Worm (Caenorhabditis elegans): Measurements from ENCODE around the gene D2096.5.
A peak's percentile ranks its signal among the peaks of the same experiment; 100 is the strongest.

D2096.5 gene

DNA sequence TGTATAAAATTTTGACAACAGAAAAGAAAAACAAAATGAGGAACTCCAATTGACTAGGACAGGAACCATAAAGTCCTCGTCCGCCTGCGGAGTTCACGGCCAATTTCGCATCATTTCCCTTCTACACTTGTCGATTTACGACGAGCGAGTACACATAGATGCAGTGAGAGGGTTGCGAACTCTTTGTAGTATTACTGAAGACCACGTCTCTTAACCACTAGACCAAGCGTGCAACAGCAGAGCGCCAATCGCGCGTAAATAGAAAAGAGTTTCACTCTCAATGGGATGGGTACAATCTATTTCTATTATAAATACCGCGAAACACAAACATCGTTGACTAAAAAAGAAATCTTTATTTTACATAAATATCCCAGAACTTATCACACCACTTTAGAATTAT lies 15.8 kb upstream of the D2096.5 start (continued):
- peak; percentile 85 for TF ChIP-seq snpc-1.2 (GFP tag; IDR thresholded peaks at IDR 0.05)
- TF ChIP-seq lsy-2 (tag; optimal IDR thresholded peaks at IDR 0.05) = peak in 1 of 2 experiments; percentile 4
- TF ChIP-seq ceh-82 (tag; optimal IDR thresholded peaks at IDR 0.05) = no peak
- TF ChIP-seq nhr-237 (tag; optimal IDR thresholded peaks at IDR 0.05) = no peak
- TF ChIP-seq hlh-11 (tag; optimal IDR thresholded peaks at IDR 0.05) = peak; percentile 67
- no peak for TF ChIP-seq unc-39 (tag; optimal IDR thresholded peaks at IDR 0.05)
- peak; percentile 53 for TF ChIP-seq F49E8.2 (tag; optimal IDR thresholded peaks at IDR 0.05; ENCODE audit: borderline replicate concordance)
- TF ChIP-seq nhr-41 (GFP tag; IDR thresholded peaks at IDR 0.05) = peak; percentile 21; the same call in 1 of the 2 replicates
- peak; percentile 78 to 86; a peak in 3 of 4 replicates for TF ChIP-seq madf-5 (GFP tag; IDR thresholded peaks at IDR 0.05)
- TF ChIP-seq gei-8 (GFP tag; optimal IDR thresholded peaks at IDR 0.05) = peak; percentile 29
- peak; percentile 71 for TF ChIP-seq lin-13 (GFP tag; optimal IDR thresholded peaks at IDR 0.05)
- peak; percentile 54; the same call in 1 of the 2 replicates for TF ChIP-seq zip-11 (GFP tag; IDR thresholded peaks at IDR 0.05)
- TF ChIP-seq pqm-1 (tag; optimal IDR thresholded peaks at IDR 0.05) = peak; percentile 60
- no peak for TF ChIP-seq ceh-62 (tag; optimal IDR thresholded peaks at IDR 0.05)
- peak; percentile 32 for TF ChIP-seq spr-1 (tag; optimal IDR thresholded peaks at IDR 0.05)
- TF ChIP-seq aha-1 (tag) = peak; percentile 96
- no peak for TF ChIP-seq snpc-4 (tag; optimal IDR thresholded peaks at IDR 0.05)
- TF ChIP-seq lin-15B (tag; optimal IDR thresholded peaks at IDR 0.05) = no peak
- TF ChIP-seq nhr-48 (tag; optimal IDR thresholded peaks at IDR 0.05) = peak; percentile 46
- TF ChIP-seq ztf-7 (tag; optimal IDR thresholded peaks at IDR 0.05) = peak; percentile 57
- no peak for TF ChIP-seq lin-29 (GFP tag; IDR thresholded peaks at IDR 0.05)
- peak; percentile 13 for TF ChIP-seq zip-2 (tag; optimal IDR thresholded peaks at IDR 0.05)
- TF ChIP-seq cey-2 (tag; optimal IDR thresholded peaks at IDR 0.05; ENCODE audit: borderline replicate concordance, insufficient read depth) = no peak
- peak; percentile 45 for TF ChIP-seq mxl-3 (GFP tag; optimal IDR thresholded peaks at IDR 0.05)
- no peak for TF ChIP-seq ceh-32 (tag; optimal IDR thresholded peaks at IDR 0.05; ENCODE audit: poor library complexity)
- TF ChIP-seq dve-1 (tag; optimal IDR thresholded peaks at IDR 0.05; ENCODE audit: insufficient read depth) = peak; percentile 76
- TF ChIP-seq duxl-1 (tag; optimal IDR thresholded peaks at IDR 0.05; ENCODE audit: poor library complexity) = peak; percentile 65
- TF ChIP-seq ceh-44 (GFP tag; IDR thresholded peaks at IDR 0.05) = 0 out of 2 replicates have a peak, but pooled peaks have one; percentile 47
- no peak for TF ChIP-seq unc-62 (GFP tag; optimal IDR thresholded peaks at IDR 0.05 in 1 of 2)
- no peak for TF ChIP-seq unc-62 (tag; optimal IDR thresholded peaks at IDR 0.05)
- no peak for TF ChIP-seq F44E2.7 (GFP tag; IDR thresholded peaks at IDR 0.05)

DNA sequence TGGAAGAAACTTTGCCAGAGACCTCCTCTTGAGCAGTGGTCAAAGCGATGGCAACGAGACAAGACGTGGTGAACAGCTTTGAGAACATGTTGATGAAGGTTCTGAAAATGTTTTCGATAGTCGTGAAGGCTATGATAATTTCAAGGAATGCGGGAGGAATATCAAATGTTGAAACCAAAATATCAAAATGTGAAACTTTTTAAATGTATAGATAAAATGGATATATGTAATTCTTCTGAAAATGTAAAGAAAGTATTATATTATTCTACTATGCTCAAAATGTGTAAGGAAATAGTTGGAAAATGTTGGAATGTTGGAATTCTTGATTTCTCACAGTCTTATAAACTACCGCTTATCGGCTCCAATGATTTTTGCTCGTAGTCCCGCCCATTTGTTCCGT lies 9.6 kb upstream of the D2096.5 start, which contains the start of gene D2096.6:
TSS of gene D2096.6 (minus strand) at position 101 of the 400 bp plus-strand sequence.
- TF ChIP-seq mdt-29 (GFP tag; IDR thresholded peaks at IDR 0.05) (no peak), F44E2.7 (GFP tag; IDR thresholded peaks at IDR 0.05) (no peak), madf-9 (GFP tag; conservative IDR thresholded peaks at IDR 0.05) (no peak), nhr-25 (tag; optimal IDR thresholded peaks at IDR 0.05; ENCODE audit: borderline replicate concordance, insufficient read depth) (no peak), skn-1 (tag; optimal IDR thresholded peaks at IDR 0.05) (no peak), ZK337.2 (GFP tag; IDR thresholded peaks at IDR 0.05) (no peak), ceh-62 (tag; optimal IDR thresholded peaks at IDR 0.05) (no peak)

DNA sequence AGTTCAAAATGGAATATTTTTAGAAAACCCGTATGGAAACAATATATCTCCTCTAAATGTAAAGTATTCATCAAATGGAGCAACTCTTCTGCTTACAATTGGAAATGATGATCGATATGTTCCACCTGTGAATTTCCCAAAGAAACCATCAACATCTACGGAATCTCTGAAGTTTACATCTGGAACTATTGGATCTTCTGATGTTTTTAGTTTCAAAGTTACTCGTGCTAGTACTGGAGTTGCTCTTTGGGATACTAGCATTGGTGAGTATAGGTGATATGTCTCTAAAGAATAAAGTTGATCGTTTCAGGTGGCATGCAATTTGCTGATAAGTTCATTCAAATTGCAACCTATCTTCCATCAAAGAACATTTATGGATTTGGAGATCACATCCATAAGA lies 8.3 kb upstream of the D2096.5 start:
- TF ChIP-seq aha-1 (tag) (peak; percentile 93), T26A8.4 (GFP tag; IDR thresholded peaks at IDR 0.05) (no peak)

DNA sequence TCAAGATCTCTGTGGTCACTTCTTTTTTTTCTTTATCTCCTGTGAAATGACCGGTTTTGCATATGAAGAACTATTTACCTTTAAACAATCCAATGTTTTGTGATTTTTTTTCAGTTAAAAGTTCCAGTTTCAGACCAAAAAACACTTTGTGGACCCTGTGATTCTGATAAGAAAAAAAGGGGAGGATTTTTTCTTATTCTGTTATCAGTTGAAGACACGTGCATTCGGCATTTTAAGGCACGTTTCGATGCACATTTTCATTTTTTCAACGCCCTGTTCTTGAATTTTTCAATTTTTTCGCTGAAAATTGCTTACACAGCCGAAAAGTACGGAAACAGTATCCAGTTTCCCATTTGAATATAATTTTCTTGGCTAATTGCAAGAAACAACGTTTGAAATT lies 6.7 kb upstream of the D2096.5 start, which contains the start of gene aagr-1:
TSS of gene aagr-1 (plus strand) at position 227 of the 400 bp plus-strand sequence.
- no peak for TF ChIP-seq F49E8.2 (tag; optimal IDR thresholded peaks at IDR 0.05; ENCODE audit: borderline replicate concordance)
- peak; percentile 42 for TF ChIP-seq dve-1 (tag; optimal IDR thresholded peaks at IDR 0.05; ENCODE audit: insufficient read depth)
- no peak for TF ChIP-seq R02D3.7 (tag; optimal IDR thresholded peaks at IDR 0.05)
- no peak for TF ChIP-seq daf-16 (GFP tag; optimal IDR thresholded peaks at IDR 0.05)
- peak; percentile 46 for TF ChIP-seq daf-16 (tag; optimal IDR thresholded peaks at IDR 0.05)
- TF ChIP-seq set-16 (GFP tag; IDR thresholded peaks at IDR 0.05) = no peak
- no peak for TF ChIP-seq mes-2 (tag; optimal IDR thresholded peaks at IDR 0.05; ENCODE audit: poor library complexity, severe bottlenecking)
- TF ChIP-seq ceh-44 (GFP tag; IDR thresholded peaks at IDR 0.05) = no peak
- TF ChIP-seq ztf-7 (tag; optimal IDR thresholded peaks at IDR 0.05) = no peak
- TF ChIP-seq sdz-12 (GFP tag; optimal IDR thresholded peaks at IDR 0.05) = no peak
- no peak for TF ChIP-seq F26F4.8 (GFP tag; conservative IDR thresholded peaks at IDR 0.05)
- no peak for TF ChIP-seq fos-1 (tag; optimal IDR thresholded peaks at IDR 0.05)
- no peak for TF ChIP-seq ztf-11 (tag; optimal IDR thresholded peaks at IDR 0.05)
- no peak for TF ChIP-seq snpc-4 (tag; optimal IDR thresholded peaks at IDR 0.05)
- TF ChIP-seq hlh-11 (tag; optimal IDR thresholded peaks at IDR 0.05) = peak; percentile 39
- TF ChIP-seq zip-11 (GFP tag; IDR thresholded peaks at IDR 0.05) = no peak
- peak; percentile 41 for TF ChIP-seq hlh-30 (tag; optimal IDR thresholded peaks at IDR 0.05; ENCODE audit: insufficient read depth)
